Worm (Caenorhabditis elegans) whole organism, young adult: Measurements from ENCODE around the gene rpl-33.

Experiments
- lir-1 ChIP-seq: fragments of 200-800 bp; sonication (Bioruptor generic); conservative IDR thresholded peaks from 2 replicates; pipeline ENCODE4 v1.3.6; 2022; ENCODE audit warnings: missing genetic modification reagents, missing genetic modification characterization, missing compliant biosample characterization
- madf-6 ChIP-seq: fragments of 200-800 bp; sonication (Bioruptor generic); IDR thresholded peaks from 2 replicates; pipeline ENCODE4 v1.3.6; 2022; ENCODE audit warnings: missing genetic modification reagents, missing genetic modification characterization, missing compliant biosample characterization
- repo-1 ChIP-seq: sonication (generic microtip); optimal IDR thresholded peaks from 2 replicates; lab custom pipeline; 2017; ENCODE audit warnings: mild to moderate bottlenecking, missing genetic modification characterization, missing compliant biosample characterization

ce11 chrII:7065391-7065790, 40.0 kb upstream of the rpl-33 start, which contains the start of gene nos-2:
- TF ChIP-seq lir-1 (GFP tag; lab: Robert Waterston, UW): no peak
- no peak for TF ChIP-seq repo-1 (tag; lab: Kevin White, UChicago)
- TF ChIP-seq madf-6 (GFP tag; lab: Robert Waterston, UW): peak; percentile 85
